Fruit fly (Drosophila melanogaster): ENCODE results near the gene CG34277.

Gene CG34277

dm6 chr3R:5355135-5355493, 14.2 kb upstream of the CG34277 start:
- TF ChIP-seq Dll (optimal IDR thresholded peaks at IDR 0.05) (no peak), usp (GFP tag; optimal IDR thresholded peaks at IDR 0.05) (no peak), psq (optimal IDR thresholded peaks at IDR 0.05) (no peak), CG8478 (optimal IDR thresholded peaks at IDR 0.05) (no peak), EcR (GFP tag; optimal IDR thresholded peaks at IDR 0.05) (no peak), pan (optimal IDR thresholded peaks at IDR 0.05) (no peak)

- TF ChIP-seq Dll (optimal IDR thresholded peaks at IDR 0.05) (no peak), usp (GFP tag; optimal IDR thresholded peaks at IDR 0.05) (no peak), psq (optimal IDR thresholded peaks at IDR 0.05) (no peak), pan (optimal IDR thresholded peaks at IDR 0.05) (no peak), EcR (GFP tag; optimal IDR thresholded peaks at IDR 0.05) (no peak), CG8478 (optimal IDR thresholded peaks at IDR 0.05) (no peak)
Measured at dm6 chr3R:5357935-5358414, 11.4 kb upstream of the CG34277 start, which contains the start of gene Prosbeta7. Gene Prosbeta7 (minus strand): TSS chr3R:5358364.

dm6 chr3R:5361681-5362319, 7.5 kb upstream of the CG34277 start:
- TF ChIP-seq EcR (GFP tag; optimal IDR thresholded peaks at IDR 0.05) (no peak), pan (optimal IDR thresholded peaks at IDR 0.05) (no peak), Dll (optimal IDR thresholded peaks at IDR 0.05) (no peak), psq (optimal IDR thresholded peaks at IDR 0.05) (no peak), usp (GFP tag; optimal IDR thresholded peaks at IDR 0.05) (no peak), CG8478 (optimal IDR thresholded peaks at IDR 0.05) (no peak)

- TF ChIP-seq psq (optimal IDR thresholded peaks at IDR 0.05), result no peak
- TF ChIP-seq CG8478 (optimal IDR thresholded peaks at IDR 0.05), result no peak
- TF ChIP-seq Dll (optimal IDR thresholded peaks at IDR 0.05), result no peak
- TF ChIP-seq EcR (GFP tag; optimal IDR thresholded peaks at IDR 0.05), result no peak
- TF ChIP-seq usp (GFP tag; optimal IDR thresholded peaks at IDR 0.05), result no peak
- TF ChIP-seq pan (optimal IDR thresholded peaks at IDR 0.05), result no peak
Measured at dm6 chr3R:5363412-5363811, 5.9 kb upstream of the CG34277 start.

- TF ChIP-seq EcR (GFP tag; optimal IDR thresholded peaks at IDR 0.05) (no peak), psq (optimal IDR thresholded peaks at IDR 0.05) (no peak), CG8478 (optimal IDR thresholded peaks at IDR 0.05) (no peak), pan (optimal IDR thresholded peaks at IDR 0.05) (no peak), Dll (optimal IDR thresholded peaks at IDR 0.05) (no peak), usp (GFP tag; optimal IDR thresholded peaks at IDR 0.05) (no peak)
Measured at dm6 chr3R:5364539-5365273, 4.6 kb upstream of the CG34277 start.

dm6 chr3R:5367512-5368169, 1.7 kb upstream of the CG34277 start:
- no peak for TF ChIP-seq psq (optimal IDR thresholded peaks at IDR 0.05)
- TF ChIP-seq CG8478 (optimal IDR thresholded peaks at IDR 0.05), result no peak
- no peak for TF ChIP-seq Dll (optimal IDR thresholded peaks at IDR 0.05)
- no peak for TF ChIP-seq pan (optimal IDR thresholded peaks at IDR 0.05)
- TF ChIP-seq usp (GFP tag; optimal IDR thresholded peaks at IDR 0.05), result no peak
- TF ChIP-seq EcR (GFP tag; optimal IDR thresholded peaks at IDR 0.05), result no peak

dm6 chr3R:5368170-5368781, 1.1 kb upstream of the CG34277 start, which contains the start of gene Cerk:
Gene Cerk (minus strand): TSS chr3R:5368306.
- TF ChIP-seq psq (optimal IDR thresholded peaks at IDR 0.05) (no peak), EcR (GFP tag; optimal IDR thresholded peaks at IDR 0.05) (no peak), Dll (optimal IDR thresholded peaks at IDR 0.05) (no peak), pan (optimal IDR thresholded peaks at IDR 0.05) (no peak), CG8478 (optimal IDR thresholded peaks at IDR 0.05) (no peak), usp (GFP tag; optimal IDR thresholded peaks at IDR 0.05) (no peak)

dm6 chr3R:5371563-5371962, 2.2 kb downstream of the CG34277 start, which contains the start of gene Polr2F:
Gene Polr2F (plus strand): TSS chr3R:5371795.
- peak; percentile 28 for TF ChIP-seq psq (optimal IDR thresholded peaks at IDR 0.05)
- no peak for TF ChIP-seq CG8478 (optimal IDR thresholded peaks at IDR 0.05)

- TF ChIP-seq Dll (optimal IDR thresholded peaks at IDR 0.05) (no peak), CG8478 (optimal IDR thresholded peaks at IDR 0.05) (no peak), usp (GFP tag; optimal IDR thresholded peaks at IDR 0.05) (no peak), pan (optimal IDR thresholded peaks at IDR 0.05) (no peak), EcR (GFP tag; optimal IDR thresholded peaks at IDR 0.05) (no peak), psq (optimal IDR thresholded peaks at IDR 0.05) (no peak)
Measured at dm6 chr3R:5374720-5375119, 5.4 kb downstream of the CG34277 start, which contains the start of the genes hd and CG14667. Gene hd (minus strand): TSS chr3R:5374962. Gene CG14667 (plus strand): TSS chr3R:5375022.

- no peak for TF ChIP-seq pan (optimal IDR thresholded peaks at IDR 0.05)
- no peak for TF ChIP-seq EcR (GFP tag; optimal IDR thresholded peaks at IDR 0.05)
- TF ChIP-seq CG8478 (optimal IDR thresholded peaks at IDR 0.05), result no peak
- TF ChIP-seq Dll (optimal IDR thresholded peaks at IDR 0.05), result no peak
- TF ChIP-seq usp (GFP tag; optimal IDR thresholded peaks at IDR 0.05), result no peak
- TF ChIP-seq psq (optimal IDR thresholded peaks at IDR 0.05), result no peak
Measured at dm6 chr3R:5376612-5377011, 7.3 kb downstream of the CG34277 start, which contains the start of gene 7B2. Gene 7B2 (plus strand): TSS chr3R:5376780.

- no peak for TF ChIP-seq CG8478 (optimal IDR thresholded peaks at IDR 0.05)
- TF ChIP-seq usp (GFP tag; optimal IDR thresholded peaks at IDR 0.05), result no peak
- no peak for TF ChIP-seq Dll (optimal IDR thresholded peaks at IDR 0.05)
- TF ChIP-seq psq (optimal IDR thresholded peaks at IDR 0.05), result no peak
Measured at dm6 chr3R:5385761-5386160, 16.4 kb downstream of the CG34277 start.

All from whole organism.